Worm (Caenorhabditis elegans) whole organism, midembryonic: Measurements from ENCODE around the gene dmsr-12.

ENCODE experiments used
- T22C8.4 ChIP-seq: fragments of 200-800 bp; sonication (Bioruptor generic); IDR thresholded peaks from 2 replicates; pipeline ENCODE4 v1.3.6; 2022; ENCODE audit warnings: missing genetic modification characterization, missing compliant biosample characterization
- cog-1 ChIP-seq: sonication (generic microtip); optimal IDR thresholded peaks from 2 replicates; lab custom pipeline; 2016; ENCODE audit warnings: missing genetic modification characterization, missing compliant biosample characterization
- flt-1 ChIP-seq: fragments of 200-800 bp; sonication (Bioruptor generic); IDR thresholded peaks from 2 replicates; pipeline ENCODE4 v1.3.6; 2022; ENCODE audit warnings: missing genetic modification characterization, missing compliant biosample characterization
- klf-2 ChIP-seq: fragments of 200-800 bp; sonication (Bioruptor generic); conservative IDR thresholded peaks from 2 replicates; pipeline ENCODE4 v1.3.6; 2022; ENCODE audit warnings: missing genetic modification reagents, missing genetic modification characterization, missing compliant biosample characterization
- med-1 ChIP-seq: sonication (generic microtip); optimal IDR thresholded peaks from 2 replicates; lab custom pipeline; 2017; ENCODE audit warnings: missing genetic modification characterization, mild to moderate bottlenecking, missing compliant biosample characterization, antibody characterized with exemption, missing genetic modification reagents; ENCODE audit not compliant: insufficient read depth
- ref-1 ChIP-seq: fragments of 200-800 bp; sonication (Bioruptor generic); conservative IDR thresholded peaks from 2 replicates; pipeline ENCODE4 v1.3.6; 2022; ENCODE audit warnings: missing genetic modification reagents, missing genetic modification characterization, missing compliant biosample characterization
- tab-1 ChIP-seq: fragments of 200-800 bp; sonication (Bioruptor generic); IDR thresholded peaks from 2 replicates; pipeline ENCODE4 v1.3.6; 2022; ENCODE audit warnings: missing genetic modification characterization, missing compliant biosample characterization
- ztf-23 ChIP-seq: fragments of 200-800 bp; sonication (Bioruptor generic); IDR thresholded peaks from 2 replicates; pipeline ENCODE4 v1.3.6; 2022; ENCODE audit warnings: missing genetic modification reagents, missing genetic modification characterization, missing compliant biosample characterization
- ztf-29 ChIP-seq: fragments of 200-800 bp; sonication (Bioruptor generic); IDR thresholded peaks from 2 replicates; pipeline ENCODE4 v1.3.6; 2022; ENCODE audit warnings: missing genetic modification reagents, missing genetic modification characterization, missing compliant biosample characterization

The dmsr-12 gene

DNA sequence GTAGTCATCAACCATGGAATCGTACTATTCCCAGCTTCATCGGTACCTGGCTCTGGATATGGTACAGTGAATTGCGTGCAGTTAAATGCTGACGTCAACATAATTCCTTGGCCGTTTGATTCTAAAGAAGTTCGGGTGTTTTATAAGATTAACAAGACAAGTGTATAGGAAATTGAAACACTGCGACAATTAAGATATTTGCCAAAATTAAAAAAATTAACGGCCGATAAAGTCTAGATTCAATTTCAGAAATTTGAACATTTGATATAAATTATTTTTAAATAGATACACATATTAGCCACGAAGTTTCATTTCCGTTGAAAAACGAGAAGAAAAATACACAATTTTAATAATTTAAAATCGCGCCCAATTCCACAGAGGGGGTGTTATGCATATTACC is at the start of gene dmsr-12:
Gene dmsr-12, minus strand, starts transcription at position 101 of the 400 bp plus-strand sequence.
- TF ChIP-seq tab-1 (GFP tag; lab: Robert Waterston, UW) (no peak), ref-1 (GFP tag; lab: Robert Waterston, UW) (no peak), T22C8.4 (GFP tag; lab: Robert Waterston, UW) (no peak), med-1 (GFP tag; lab: Kevin White, UChicago) (no peak), klf-2 (GFP tag; lab: Robert Waterston, UW) (no peak), cog-1 (tag; lab: Kevin White, UChicago) (no peak), flt-1 (no peak), ztf-23 (GFP tag; lab: Robert Waterston, UW) (no peak), ztf-29 (GFP tag; lab: Robert Waterston, UW) (no peak)

ce11 chrV:6854711-6855110 is 48.5 kb upstream of the dmsr-12 start, which contains the start of gene gpa-10:
TSS of gene gpa-10 (minus strand) at chrV:6854811.
- TF ChIP-seq flt-1, result no peak
- TF ChIP-seq med-1 (GFP tag; lab: Kevin White, UChicago), result no peak
- no peak for TF ChIP-seq ref-1 (GFP tag; lab: Robert Waterston, UW)

ce11 chrV:6846507-6846906 is 40.3 kb upstream of the dmsr-12 start, which contains the start of gene lgc-54:
TSS of gene lgc-54 (minus strand) at chrV:6846607.
- TF ChIP-seq klf-2 (GFP tag; lab: Robert Waterston, UW) (no peak), ztf-23 (GFP tag; lab: Robert Waterston, UW) (no peak), ztf-29 (GFP tag; lab: Robert Waterston, UW) (no peak), flt-1 (no peak), med-1 (GFP tag; lab: Kevin White, UChicago) (no peak), ref-1 (GFP tag; lab: Robert Waterston, UW) (no peak), tab-1 (GFP tag; lab: Robert Waterston, UW) (no peak), cog-1 (tag; lab: Kevin White, UChicago) (no peak), T22C8.4 (GFP tag; lab: Robert Waterston, UW) (no peak)

- TF ChIP-seq tab-1 (GFP tag; lab: Robert Waterston, UW) (no peak), flt-1 (no peak), ztf-23 (GFP tag; lab: Robert Waterston, UW) (no peak), T22C8.4 (GFP tag; lab: Robert Waterston, UW) (no peak), ref-1 (GFP tag; lab: Robert Waterston, UW) (no peak), med-1 (GFP tag; lab: Kevin White, UChicago) (no peak)
Observed at ce11 chrV:6842437-6842836, 36.2 kb upstream of the dmsr-12 start, which contains the start of gene T15B7.1. TSS of gene T15B7.1 (plus strand) at chrV:6842737.

DNA sequence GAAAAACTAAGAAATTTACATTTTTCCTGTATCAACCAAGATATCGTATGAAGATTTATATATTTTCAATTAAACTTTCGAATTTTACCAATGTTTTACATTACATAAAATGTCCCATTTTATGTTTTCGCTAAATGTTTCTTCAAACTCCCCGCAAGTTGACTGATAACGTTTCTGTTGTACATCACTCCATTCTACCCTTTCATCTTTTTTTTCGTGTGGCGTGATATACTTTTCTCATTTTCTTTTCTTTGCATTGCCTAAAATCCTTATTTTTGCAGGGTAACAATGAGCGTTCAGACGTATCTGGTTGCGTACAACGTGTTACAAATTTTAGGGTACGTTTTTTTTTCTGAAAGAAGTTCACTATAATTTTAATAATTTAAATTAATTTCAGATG is 32.8 kb upstream of the dmsr-12 start, which contains the start of gene hpo-8:
Gene hpo-8, plus strand, starts transcription at position 282 of the 400 bp plus-strand sequence.
- TF ChIP-seq cog-1 (tag; lab: Kevin White, UChicago) (no peak), flt-1 (no peak)

DNA sequence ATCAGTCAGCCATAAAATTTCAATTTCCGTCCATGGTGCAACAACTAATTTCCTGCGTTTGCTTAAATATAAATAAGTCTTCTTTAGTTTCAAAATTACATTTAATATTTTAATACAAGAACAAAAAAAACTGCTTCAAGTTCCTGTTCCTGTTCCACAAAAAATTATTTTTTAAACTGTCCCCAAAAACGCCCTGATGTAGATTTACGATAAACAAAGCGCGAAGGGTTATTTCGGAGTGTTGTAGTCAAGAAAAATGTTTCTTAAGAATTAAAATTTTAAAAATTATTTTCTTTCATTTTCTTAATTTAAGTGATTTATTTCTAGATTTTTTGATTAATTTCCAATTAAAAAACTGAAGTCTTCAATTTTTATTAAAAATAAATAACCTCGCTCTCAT is 32.4 kb upstream of the dmsr-12 start, which contains the start of gene T15B7.15:
Gene T15B7.15, minus strand, starts transcription at position 67 of the 400 bp plus-strand sequence.
- TF ChIP-seq klf-2 (GFP tag; lab: Robert Waterston, UW), result no peak
- TF ChIP-seq ztf-23 (GFP tag; lab: Robert Waterston, UW), result no peak
- no peak for TF ChIP-seq flt-1
- no peak for TF ChIP-seq ztf-29 (GFP tag; lab: Robert Waterston, UW)
- TF ChIP-seq T22C8.4 (GFP tag; lab: Robert Waterston, UW), result no peak
- TF ChIP-seq ref-1 (GFP tag; lab: Robert Waterston, UW), result no peak

DNA sequence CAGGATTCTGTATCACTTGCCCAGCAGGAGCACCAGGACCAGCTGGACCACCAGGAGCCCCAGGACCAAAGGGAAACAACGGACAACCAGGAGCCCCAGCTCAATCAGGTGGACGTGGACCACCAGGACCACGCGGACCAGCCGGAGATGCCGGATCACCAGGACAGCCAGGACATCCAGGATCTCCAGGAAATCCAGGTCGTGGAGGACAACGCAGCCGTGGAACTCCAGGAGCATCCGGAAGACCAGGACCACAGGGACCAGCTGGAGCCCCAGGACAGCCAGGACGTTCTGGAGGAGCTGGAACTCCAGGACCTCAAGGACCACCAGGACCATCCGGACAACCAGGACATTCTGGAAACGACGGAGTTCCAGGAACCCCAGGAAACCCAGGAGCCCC is 29.8 kb upstream of the dmsr-12 start:
- TF ChIP-seq ref-1 (GFP tag; lab: Robert Waterston, UW) (no peak), ztf-23 (GFP tag; lab: Robert Waterston, UW) (no peak), T22C8.4 (GFP tag; lab: Robert Waterston, UW) (no peak), tab-1 (GFP tag; lab: Robert Waterston, UW) (no peak), med-1 (GFP tag; lab: Kevin White, UChicago) (no peak), ztf-29 (GFP tag; lab: Robert Waterston, UW) (no peak), flt-1 (no peak), cog-1 (tag; lab: Kevin White, UChicago) (no peak), klf-2 (GFP tag; lab: Robert Waterston, UW) (no peak)

DNA sequence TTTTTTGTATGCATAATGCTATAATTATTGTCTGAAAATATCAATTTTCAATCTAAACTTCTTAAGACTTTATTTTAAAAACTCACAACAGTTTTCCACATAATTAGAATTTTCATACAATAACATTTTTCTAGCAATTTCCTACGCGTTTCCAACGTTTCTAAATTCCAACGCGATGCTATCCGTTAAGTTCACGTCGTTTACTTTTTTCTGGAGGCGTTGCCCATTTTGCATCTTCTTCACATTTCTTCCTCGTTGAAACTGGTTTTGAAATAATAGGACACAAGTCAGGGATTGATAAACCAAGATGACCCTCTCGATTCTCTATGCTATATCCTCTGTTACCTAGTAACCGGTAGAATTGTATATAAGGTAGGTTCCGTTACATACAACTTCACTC is 29.0 kb upstream of the dmsr-12 start, which contains the start of the genes T15B7.14 and col-143:
Gene T15B7.14, minus strand, starts transcription at position 101 of the 400 bp plus-strand sequence.
Gene col-143, plus strand, starts transcription at position 394 of the 400 bp plus-strand sequence.
- TF ChIP-seq cog-1 (tag; lab: Kevin White, UChicago) (no peak), ztf-23 (GFP tag; lab: Robert Waterston, UW) (no peak), T22C8.4 (GFP tag; lab: Robert Waterston, UW) (no peak), med-1 (GFP tag; lab: Kevin White, UChicago) (no peak), flt-1 (no peak), klf-2 (GFP tag; lab: Robert Waterston, UW) (no peak), ztf-29 (GFP tag; lab: Robert Waterston, UW) (no peak), ref-1 (GFP tag; lab: Robert Waterston, UW) (no peak), tab-1 (GFP tag; lab: Robert Waterston, UW) (no peak)

- no peak for TF ChIP-seq cog-1 (tag; lab: Kevin White, UChicago)
- no peak for TF ChIP-seq flt-1
- TF ChIP-seq ref-1 (GFP tag; lab: Robert Waterston, UW), result no peak
- no peak for TF ChIP-seq ztf-29 (GFP tag; lab: Robert Waterston, UW)
- TF ChIP-seq T22C8.4 (GFP tag; lab: Robert Waterston, UW), result no peak
- no peak for TF ChIP-seq klf-2 (GFP tag; lab: Robert Waterston, UW)
- TF ChIP-seq ztf-23 (GFP tag; lab: Robert Waterston, UW), result no peak
- no peak for TF ChIP-seq tab-1 (GFP tag; lab: Robert Waterston, UW)
- no peak for TF ChIP-seq med-1 (GFP tag; lab: Kevin White, UChicago)
Observed at ce11 chrV:6831539-6831938, 25.3 kb upstream of the dmsr-12 start.
